Worm (Caenorhabditis elegans) whole organism, young adult: ENCODE measurements around the gene srh-281.

Source experiments
- B0019.2 ChIP-seq: fragments of 200-800 bp; sonication (Bioruptor generic); conservative IDR thresholded peaks from 2 replicates; pipeline ENCODE4 v1.3.6; 2022; ENCODE audit warnings: missing genetic modification reagents, missing genetic modification characterization, missing compliant biosample characterization
- F49E8.2 ChIP-seq: sonication (generic microtip); optimal IDR thresholded peaks from 3 replicates; lab custom pipeline; 2017; ENCODE audit warnings: missing genetic modification characterization, mild to moderate bottlenecking, missing compliant biosample characterization, antibody characterized with exemption, moderate library complexity; ENCODE audit not compliant: insufficient read depth
- K11D2.4 ChIP-seq: fragments of 200-800 bp; sonication (Bioruptor generic); IDR thresholded peaks from 2 replicates; pipeline ENCODE4 v1.3.6; 2022; ENCODE audit warnings: missing genetic modification reagents, missing genetic modification characterization, missing compliant biosample characterization
- ama-1 ChIP-seq, 3 experiments: fragments of 150-350 bp in 1 of 3; sonication (generic microtip) in 2 of 3; optimal IDR thresholded peaks; 2 replicates each; lab custom pipeline; 2014 to 2018; ENCODE audit warnings: missing biosample characterization in 2 of 3, missing genetic modification characterization in 2 of 3, missing genetic modification reagents in 2 of 3
- ceh-79 ChIP-seq: sonication (generic microtip); optimal IDR thresholded peaks from 2 replicates; lab custom pipeline; 2017; ENCODE audit warnings: mild to moderate bottlenecking, missing genetic modification characterization, missing compliant biosample characterization
- hmg-1.2 ChIP-seq: fragments of 200-800 bp; sonication (Bioruptor generic); IDR thresholded peaks from 2 replicates; pipeline ENCODE4 v1.3.6; 2022; ENCODE audit warnings: missing genetic modification reagents, missing genetic modification characterization, missing compliant biosample characterization
- madf-8 ChIP-seq: fragments of 200-800 bp; sonication (Bioruptor generic); conservative IDR thresholded peaks from 2 replicates; pipeline ENCODE4 v1.3.6; 2022; ENCODE audit warnings: missing genetic modification reagents, missing genetic modification characterization, missing compliant biosample characterization
- sea-2 ChIP-seq: fragments of 200-800 bp; sonication (Bioruptor generic); IDR thresholded peaks from 2 replicates; pipeline ENCODE4 v1.3.6; 2022; ENCODE audit warnings: missing genetic modification characterization, missing compliant biosample characterization
- unc-62 ChIP-seq: fragments of 150-350 bp; optimal IDR thresholded peaks from 2 replicates; lab custom pipeline; 2014; ENCODE audit warnings: missing biosample characterization, missing genetic modification reagents, missing genetic modification characterization

- TF ChIP-seq hmg-1.2 (GFP tag; lab: Robert Waterston, UW) (no peak), B0019.2 (GFP tag; lab: Robert Waterston, UW) (no peak), ama-1 (optimal IDR thresholded peaks at IDR 0.05; lab: Kevin White, UChicago) (no peak), ama-1 (GFP tag; optimal IDR thresholded peaks at IDR 0.05; lab: Kevin White, UChicago) (no peak), ceh-79 (tag; lab: Kevin White, UChicago) (no peak), sea-2 (GFP tag; lab: Robert Waterston, UW) (no peak), K11D2.4 (no peak), F49E8.2 (tag; lab: Kevin White, UChicago) (no peak), madf-8 (GFP tag; lab: Robert Waterston, UW) (no peak), unc-62 (GFP tag; lab: Kevin White, UChicago) (no peak)
Measured at ce11 chrV:16194639-16195038, 4.1 kb downstream of the srh-281 start, which contains the start of gene rabr-4.
